Worm (Caenorhabditis elegans): Measurements from ENCODE around the gene pdr-1.

ce11 chrIII:13762046-13762445 is 9.3 kb upstream of the pdr-1 start, which contains the start of gene dbn-1:
- TF ChIP-seq W03F9.2 (tag; optimal IDR thresholded peaks at IDR 0.05) (no peak), him-1 (tag; optimal IDR thresholded peaks at IDR 0.05) (no peak)
